Worm (Caenorhabditis elegans) whole organism, L1 larva: ENCODE results near the gene B0001.7.

Experiments used
- aha-1 ChIP-seq: fragments of 150-350 bp; optimal IDR thresholded peaks from 2 replicates; lab custom pipeline; 2014; ENCODE audit warnings: missing biosample characterization, missing genetic modification characterization
- alr-1 ChIP-seq: fragments of 200-800 bp; sonication (Bioruptor generic); optimal IDR thresholded peaks from 2 replicates; lab custom pipeline; 2018; ENCODE audit warnings: borderline replicate concordance, mild to moderate bottlenecking, missing genetic modification characterization, missing compliant biosample characterization
- ama-1 ChIP-seq: fragments of 150-350 bp; optimal IDR thresholded peaks from 2 replicates; lab custom pipeline; 2014
- efl-1 ChIP-seq, 4 experiments: fragments of 150-350 bp; optimal IDR thresholded peaks in 3 of 4; peaks in 1 of 4; 1 replicate in 1 of 4; 2 replicates in 3 of 4; lab custom pipeline; 2014; ENCODE audit warnings: missing biosample characterization in 2 of 4, missing genetic modification characterization in 2 of 4, missing genetic modification reagents in 2 of 4
- egl-27 ChIP-seq, 2 experiments: fragments of 150-350 bp in 1 of 2; sonication (generic microtip); optimal IDR thresholded peaks; 3 replicates each; lab custom pipeline; 2017 to 2018; ENCODE audit warnings: missing biosample characterization in 2 of 2, missing genetic modification characterization in 2 of 2, missing genetic modification reagents in 2 of 2
- elt-2 ChIP-seq: sonication (generic microtip); optimal IDR thresholded peaks from 2 replicates; lab custom pipeline; 2016; ENCODE audit warnings: missing genetic modification characterization, mild to moderate bottlenecking, inconsistent platforms, missing compliant biosample characterization, missing genetic modification reagents
- fkh-8 ChIP-seq: sonication (generic microtip); optimal IDR thresholded peaks from 2 replicates; lab custom pipeline; 2016; ENCODE audit warnings: mild to moderate bottlenecking, missing genetic modification characterization, missing compliant biosample characterization
- grh-1 ChIP-seq: fragments of 200-800 bp; sonication (Bioruptor generic); IDR thresholded peaks from 2 replicates; pipeline ENCODE4 v1.3.6; 2022; ENCODE audit warnings: missing genetic modification reagents, missing genetic modification characterization, missing compliant biosample characterization
- hlh-17 ChIP-seq: fragments of 200-800 bp; sonication (Bioruptor generic); optimal IDR thresholded peaks from 2 replicates; lab custom pipeline; 2018; ENCODE audit warnings: missing genetic modification characterization, mild to moderate bottlenecking, missing compliant biosample characterization, moderate library complexity, borderline replicate concordance
- hpl-2 ChIP-seq: fragments of 150-350 bp; optimal IDR thresholded peaks from 2 replicates; lab custom pipeline; 2014; ENCODE audit warnings: missing biosample characterization, missing genetic modification reagents, missing genetic modification characterization
- jun-1 ChIP-seq: fragments of 150-350 bp; optimal IDR thresholded peaks from 2 replicates; lab custom pipeline; 2014; ENCODE audit warnings: missing biosample characterization, missing genetic modification reagents, missing genetic modification characterization
- lin-14 ChIP-seq: fragments of 200-800 bp; sonication (Bioruptor generic); optimal IDR thresholded peaks from 2 replicates; lab custom pipeline; 2018; ENCODE audit warnings: mild to moderate bottlenecking, missing genetic modification characterization, moderate library complexity, missing compliant biosample characterization
- lin-35 ChIP-seq, 2 experiments: fragments of 150-350 bp; optimal IDR thresholded peaks; 2 replicates each; lab custom pipeline; 2014; ENCODE audit warnings: missing biosample characterization in 2 of 2, missing genetic modification characterization in 2 of 2, missing genetic modification reagents in 2 of 2
- lin-39 ChIP-seq: fragments of 150-350 bp; optimal IDR thresholded peaks from 2 replicates; lab custom pipeline; 2014; ENCODE audit warnings: missing biosample characterization, missing genetic modification reagents, missing genetic modification characterization
- lir-3 ChIP-seq: sonication (generic microtip); optimal IDR thresholded peaks from 2 replicates; lab custom pipeline; 2016; ENCODE audit warnings: mild to moderate bottlenecking, missing genetic modification characterization, moderate library complexity, missing compliant biosample characterization; ENCODE audit not compliant: poor library complexity
- lsy-2 ChIP-seq, 2 experiments: fragments of 150-350 bp; optimal IDR thresholded peaks; 2 replicates each; lab custom pipeline; 2014; ENCODE audit warnings: missing biosample characterization in 2 of 2, missing genetic modification characterization in 2 of 2
- mab-9 ChIP-seq: fragments of 200-800 bp; sonication (Bioruptor generic); IDR thresholded peaks from 2 replicates; pipeline ENCODE4 v1.3.6; 2022; ENCODE audit warnings: missing genetic modification reagents, missing genetic modification characterization, missing compliant biosample characterization
- mef-2 ChIP-seq: fragments of 150-350 bp; optimal IDR thresholded peaks from 2 replicates; lab custom pipeline; 2014; ENCODE audit warnings: missing biosample characterization, missing genetic modification characterization
- nhr-12 ChIP-seq: sonication (generic microtip); optimal IDR thresholded peaks from 2 replicates; lab custom pipeline; 2017; ENCODE audit warnings: missing biosample characterization, missing genetic modification characterization
- nhr-19 ChIP-seq: fragments of 200-800 bp; sonication (Bioruptor generic); conservative IDR thresholded peaks from 2 replicates; pipeline ENCODE4 v1.3.6; 2022; ENCODE audit warnings: missing genetic modification characterization, missing compliant biosample characterization
- nhr-237 ChIP-seq: fragments of 150-350 bp; optimal IDR thresholded peaks from 2 replicates; lab custom pipeline; 2014; ENCODE audit warnings: missing biosample characterization, missing genetic modification characterization
- nhr-47 ChIP-seq: sonication (generic microtip); optimal IDR thresholded peaks from 2 replicates; lab custom pipeline; 2016; ENCODE audit warnings: mild to moderate bottlenecking, missing genetic modification characterization, moderate library complexity, missing compliant biosample characterization
- nhr-71 ChIP-seq: sonication (generic microtip); optimal IDR thresholded peaks from 2 replicates; lab custom pipeline; 2016; ENCODE audit warnings: mild to moderate bottlenecking, missing genetic modification characterization, moderate library complexity, missing compliant biosample characterization
- nhr-77 ChIP-seq: fragments of 150-350 bp; optimal IDR thresholded peaks from 2 replicates; lab custom pipeline; 2014; ENCODE audit warnings: missing biosample characterization, missing genetic modification characterization
- nhr-90 ChIP-seq: sonication (generic microtip); optimal IDR thresholded peaks from 2 replicates; lab custom pipeline; 2016; ENCODE audit warnings: mild to moderate bottlenecking, missing genetic modification characterization, missing compliant biosample characterization; ENCODE audit not compliant: poor library complexity
- skn-1 ChIP-seq: fragments of 150-350 bp; optimal IDR thresholded peaks from 2 replicates; lab custom pipeline; 2014; ENCODE audit warnings: missing biosample characterization, missing genetic modification characterization
- sox-4 ChIP-seq: sonication (generic microtip); optimal IDR thresholded peaks from 2 replicates; lab custom pipeline; 2016; ENCODE audit warnings: missing genetic modification characterization, missing compliant biosample characterization
- sptf-1 ChIP-seq: fragments of 150-350 bp; optimal IDR thresholded peaks from 2 replicates; lab custom pipeline; 2014; ENCODE audit warnings: missing biosample characterization, missing genetic modification characterization
- tbx-2 ChIP-seq: sonication (generic microtip); optimal IDR thresholded peaks from 2 replicates; lab custom pipeline; 2016; ENCODE audit warnings: missing genetic modification characterization, missing compliant biosample characterization
- vab-15 ChIP-seq: sonication (generic microtip); optimal IDR thresholded peaks from 2 replicates; lab custom pipeline; 2017; ENCODE audit warnings: missing genotype, mild to moderate bottlenecking, missing genetic modification characterization, missing compliant biosample characterization
- xbp-1 ChIP-seq: sonication (generic microtip); optimal IDR thresholded peaks from 2 replicates; lab custom pipeline; 2016; ENCODE audit warnings: missing genetic modification characterization, missing compliant biosample characterization
- zag-1 ChIP-seq: fragments of 150-350 bp; optimal IDR thresholded peaks from 2 replicates; lab custom pipeline; 2014; ENCODE audit warnings: missing biosample characterization, missing genetic modification characterization
- ztf-4 ChIP-seq: fragments of 150-350 bp; optimal IDR thresholded peaks from 2 replicates; lab custom pipeline; 2014; ENCODE audit warnings: missing biosample characterization, missing genetic modification characterization

B0001.7 gene

DNA sequence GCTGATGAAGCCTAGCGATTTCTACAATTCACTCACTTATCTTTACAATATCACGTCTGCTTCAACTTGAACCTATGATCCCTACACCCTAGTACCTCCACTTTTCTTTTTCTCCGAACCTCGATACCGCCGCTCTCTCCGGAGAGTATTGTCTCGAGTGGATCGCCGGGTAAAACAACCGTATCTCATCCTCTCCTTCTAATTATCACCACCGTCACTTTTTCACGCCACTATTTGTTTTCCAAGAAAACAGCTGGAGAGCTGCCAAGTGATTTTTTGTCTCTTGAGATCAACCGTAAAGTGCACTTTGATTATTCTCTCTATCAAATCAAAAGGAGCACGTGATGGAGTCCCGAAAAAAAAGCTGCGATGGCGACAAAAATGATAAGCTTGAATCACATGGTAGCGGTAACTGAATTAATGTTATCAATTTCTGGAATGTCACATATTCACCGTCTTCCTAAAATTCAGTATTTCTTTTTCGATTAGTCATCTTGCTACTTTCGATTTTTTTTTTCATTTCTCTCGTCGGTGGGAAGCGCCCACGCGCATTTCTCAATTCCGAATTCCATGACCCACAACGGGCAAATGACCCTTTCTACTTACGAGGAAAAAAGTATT is 45.6 kb upstream of the B0001.7 start (continued):
- TF ChIP-seq sox-4 (tag; lab: Kevin White, UChicago) (no peak), nhr-237 (tag; lab: Kevin White, UChicago) (no peak), nhr-12 (tag; lab: Kevin White, UChicago) (no peak), nhr-47 (no peak), mef-2 (no peak)

DNA sequence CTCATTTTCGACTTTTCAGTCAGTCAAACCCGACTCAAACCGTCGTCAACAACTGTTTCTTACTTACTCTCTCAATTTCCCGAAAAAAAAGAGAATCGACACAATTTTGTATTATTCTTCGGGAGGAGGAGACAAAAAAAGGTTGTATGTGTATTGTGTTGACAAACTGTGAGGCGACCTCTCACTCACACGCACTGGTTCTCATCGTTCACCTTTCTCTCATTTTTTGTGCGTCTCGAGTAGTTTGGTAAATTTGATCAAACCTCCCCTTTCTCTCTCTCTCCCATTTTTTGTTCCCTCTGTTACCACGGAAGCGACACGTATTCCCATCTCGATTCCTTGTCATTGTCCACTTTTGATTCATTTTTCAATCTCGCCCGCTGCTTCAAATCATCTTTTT is 44.8 kb upstream of the B0001.7 start:
- TF ChIP-seq efl-1 (optimal IDR thresholded peaks at IDR 0.05; lab: Kevin White, UChicago) (no peak), efl-1 (GFP tag; optimal IDR thresholded peaks at IDR 0.05 in 1 of 2; lab: Kevin White, UChicago) (peak in 1 of 2 experiments; percentile 55), tbx-2 (peak; percentile 36), zag-1 (no peak), nhr-77 (tag; lab: Kevin White, UChicago) (peak; percentile 32), lin-14 (GFP tag; lab: Kevin White, UChicago) (peak; percentile 68), aha-1 (no peak)

DNA sequence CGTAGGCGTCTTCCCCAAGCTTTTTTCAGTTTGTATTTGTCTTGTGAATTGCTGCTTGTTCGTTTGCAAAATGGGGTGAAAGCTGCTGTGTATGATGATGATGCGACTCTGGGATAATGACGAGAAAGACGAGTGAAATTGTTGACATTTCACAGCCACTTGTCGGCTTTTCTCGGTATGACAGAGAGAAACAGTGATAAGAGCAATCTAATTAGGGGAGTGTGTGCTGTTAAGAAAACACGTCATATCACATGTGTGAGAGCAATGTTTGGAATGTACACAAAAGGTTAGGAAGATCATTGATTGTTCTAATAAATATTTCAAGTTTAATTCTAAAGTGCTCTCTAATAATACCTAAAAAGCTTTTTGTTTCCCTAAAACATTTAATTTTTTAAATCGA is 43.6 kb upstream of the B0001.7 start:
- peak in 1 of 2 experiments; percentile 5 for TF ChIP-seq lin-35 (GFP tag; optimal IDR thresholded peaks at IDR 0.05; lab: Kevin White, UChicago)
- no peak for TF ChIP-seq ztf-4 (tag; lab: Kevin White, UChicago)
- peak; percentile 71 for TF ChIP-seq elt-2 (tag; lab: Kevin White, UChicago)
- TF ChIP-seq grh-1 (GFP tag; lab: Robert Waterston, UW) = no peak
- no peak for TF ChIP-seq nhr-47
- TF ChIP-seq sptf-1 (tag; lab: Kevin White, UChicago) = no peak
- TF ChIP-seq vab-15 (tag; lab: Kevin White, UChicago) = no peak
- TF ChIP-seq efl-1 (optimal IDR thresholded peaks at IDR 0.05; lab: Kevin White, UChicago) = no peak
- peak in 1 of 2 experiments; percentile 16 for TF ChIP-seq efl-1 (GFP tag; optimal IDR thresholded peaks at IDR 0.05 in 1 of 2; lab: Kevin White, UChicago)
- no peak for TF ChIP-seq xbp-1 (tag; lab: Kevin White, UChicago)
- no peak for TF ChIP-seq lsy-2 (tag; optimal IDR thresholded peaks at IDR 0.05; lab: Kevin White, UChicago)
- no peak for TF ChIP-seq fkh-8 (tag; lab: Kevin White, UChicago)
- TF ChIP-seq lin-39 (tag; lab: Kevin White, UChicago) = no peak
- TF ChIP-seq mab-9 (GFP tag; lab: Robert Waterston, UW) = no peak
- peak; percentile 18 for TF ChIP-seq nhr-71 (tag; lab: Kevin White, UChicago)
- TF ChIP-seq jun-1 (tag; lab: Kevin White, UChicago) = peak; percentile 2

DNA sequence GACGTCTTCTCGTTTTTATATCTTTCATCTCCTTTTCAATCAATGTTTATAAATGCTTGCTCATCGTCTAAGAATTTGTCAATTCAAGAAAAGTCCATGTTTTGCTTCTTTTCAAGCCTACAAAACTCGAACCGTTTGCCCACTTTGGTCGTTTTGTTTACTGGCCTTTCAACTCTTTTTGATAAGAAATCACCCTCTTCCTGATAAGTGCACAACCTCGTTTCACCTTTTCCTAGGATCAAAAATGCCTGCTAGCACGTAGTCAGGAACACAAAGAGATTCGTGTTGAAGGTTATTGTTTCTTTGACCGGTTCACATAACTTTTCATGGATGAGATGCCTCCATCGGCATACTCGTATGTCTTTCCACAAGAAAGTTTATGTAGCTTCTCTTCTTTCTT is 42.6 kb upstream of the B0001.7 start:
- TF ChIP-seq zag-1 = no peak
- no peak for TF ChIP-seq nhr-12 (tag; lab: Kevin White, UChicago)
- no peak for TF ChIP-seq jun-1 (tag; lab: Kevin White, UChicago)
- no peak for TF ChIP-seq nhr-19 (GFP tag; lab: Robert Waterston, UW)
- TF ChIP-seq egl-27 (tag; optimal IDR thresholded peaks at IDR 0.05; lab: Kevin White, UChicago) = no peak
- TF ChIP-seq mef-2 = no peak
- no peak for TF ChIP-seq ama-1 (lab: Kevin White, UChicago)
- TF ChIP-seq hpl-2 (GFP tag; lab: Kevin White, UChicago) = no peak
- no peak for TF ChIP-seq hlh-17 (GFP tag; lab: Kevin White, UChicago)
- no peak for TF ChIP-seq skn-1 (tag; lab: Kevin White, UChicago)
- TF ChIP-seq lir-3 (tag; lab: Kevin White, UChicago) = no peak
- no peak for TF ChIP-seq xbp-1 (tag; lab: Kevin White, UChicago)
- no peak for TF ChIP-seq lin-14 (GFP tag; lab: Kevin White, UChicago)
- no peak for TF ChIP-seq sptf-1 (tag; lab: Kevin White, UChicago)
- TF ChIP-seq nhr-90 (tag; lab: Kevin White, UChicago) = no peak
- no peak for TF ChIP-seq alr-1 (tag; lab: Kevin White, UChicago)
